Fruit fly (Drosophila melanogaster) whole organism, wandering third instar larva: ENCODE data around the gene CG17145.

Experiments used
- Abd-B ChIP-seq: fragments of >200 bp; optimal IDR thresholded peaks from 2 replicates; lab custom pipeline; 2017; ENCODE audit warnings: missing biosample characterization, missing genetic modification characterization
- CG32264 ChIP-seq: fragments of 200-800 bp; sonication (Bioruptor generic); optimal IDR thresholded peaks from 2 replicates; lab custom pipeline; 2016; ENCODE audit warnings: missing biosample characterization, missing genetic modification characterization
- CG9705 ChIP-seq: fragments of 200-800 bp; sonication (Bioruptor generic); optimal IDR thresholded peaks from 2 replicates; lab custom pipeline; 2018; ENCODE audit warnings: missing biosample characterization, mild to moderate bottlenecking, missing genetic modification characterization
- CrebA ChIP-seq: fragments of 200-800 bp; sonication (Bioruptor generic); optimal IDR thresholded peaks from 2 replicates; lab custom pipeline; 2016; ENCODE audit warnings: missing biosample characterization, mild to moderate bottlenecking, missing genetic modification characterization, borderline replicate concordance
- Dfd ChIP-seq: fragments of >200 bp; optimal IDR thresholded peaks from 2 replicates; lab custom pipeline; 2017; ENCODE audit warnings: missing biosample characterization, missing genetic modification characterization
- Dif ChIP-seq: fragments of 200-275, 200-300 bp; sonication (Bioruptor generic); optimal IDR thresholded peaks from 2 replicates; lab custom pipeline; 2018; ENCODE audit warnings: missing biosample characterization, missing genetic modification characterization; ENCODE audit not compliant: partially characterized antibody
- GATAd ChIP-seq: sonication (Bioruptor generic); optimal IDR thresholded peaks from 2 replicates; lab custom pipeline; 2016; ENCODE audit warnings: missing biosample characterization, missing genetic modification characterization
- HLH106 ChIP-seq: fragments of 200-800 bp; optimal IDR thresholded peaks from 3 replicates; lab custom pipeline; 2019; ENCODE audit warnings: missing biosample characterization, mild to moderate bottlenecking, missing genetic modification characterization, moderate library complexity
- Hnf4 ChIP-seq: fragments of 200-800 bp; sonication (Bioruptor generic); optimal IDR thresholded peaks from 2 replicates; lab custom pipeline; 2016; ENCODE audit warnings: missing biosample characterization, mild to moderate bottlenecking, missing genetic modification characterization
- Hr78 ChIP-seq: fragments of >200 bp; optimal IDR thresholded peaks from 2 replicates; lab custom pipeline; 2017; ENCODE audit warnings: missing biosample characterization, missing genetic modification characterization
- Hr83 ChIP-seq: fragments of 200-300 bp; sonication (Bioruptor generic); optimal IDR thresholded peaks from 2 replicates; lab custom pipeline; 2016; ENCODE audit warnings: missing biosample characterization, mild to moderate bottlenecking, missing genetic modification characterization, moderate library complexity; ENCODE audit not compliant: poor library complexity, severe bottlenecking
- Jra ChIP-seq: sonication (Bioruptor generic); optimal IDR thresholded peaks from 2 replicates; lab custom pipeline; 2016; ENCODE audit warnings: missing biosample characterization, missing genetic modification characterization
- Mio ChIP-seq: sonication (Bioruptor generic); optimal IDR thresholded peaks from 2 replicates; lab custom pipeline; 2016; ENCODE audit warnings: missing biosample characterization, missing genetic modification characterization
- Myc ChIP-seq: fragments of >200 bp; optimal IDR thresholded peaks from 2 replicates; lab custom pipeline; 2017
- N ChIP-seq: fragments of >200 bp; optimal IDR thresholded peaks from 2 replicates; lab custom pipeline; 2018; ENCODE audit warnings: missing biosample characterization, missing external identifiers, missing genetic modification characterization
- OdsH ChIP-seq: fragments of 200-800 bp; sonication (Bioruptor generic); optimal IDR thresholded peaks from 2 replicates; lab custom pipeline; 2016; ENCODE audit warnings: missing biosample characterization, mild to moderate bottlenecking, missing genetic modification characterization
- Rel ChIP-seq, 2 experiments: fragments of 200-800 bp; sonication (Bioruptor generic) in 1 of 2; optimal IDR thresholded peaks; 2 replicates in 1 of 2; 3 replicates in 1 of 2; lab custom pipeline; 2016 to 2019; ENCODE audit warnings: mild to moderate bottlenecking in 2 of 2, missing biosample characterization in 2 of 2, missing genetic modification characterization in 2 of 2, moderate library complexity in 1 of 2
- Sp1 ChIP-seq: fragments of 200-800 bp; sonication (Bioruptor generic); optimal IDR thresholded peaks from 3 replicates; lab custom pipeline; 2019; ENCODE audit warnings: missing biosample characterization, mild to moderate bottlenecking, missing genetic modification characterization, moderate library complexity
- Vsx2 ChIP-seq: fragments of 200-300, 225-300 bp; sonication (Bioruptor generic); optimal IDR thresholded peaks from 2 replicates; lab custom pipeline; 2018; ENCODE audit warnings: missing biosample characterization, missing genetic modification characterization; ENCODE audit not compliant: partially characterized antibody
- br ChIP-seq: fragments of 200-800 bp; sonication (Bioruptor generic); optimal IDR thresholded peaks from 2 replicates; lab custom pipeline; 2016; ENCODE audit warnings: missing biosample characterization, missing genetic modification characterization
- brk ChIP-seq: fragments of 200-800 bp; sonication (Bioruptor generic); optimal IDR thresholded peaks from 2 replicates; lab custom pipeline; 2016; ENCODE audit warnings: missing biosample characterization, mild to moderate bottlenecking, missing genetic modification characterization
- dl ChIP-seq, 2 experiments: fragments of 175-275, 200-275 bp in 1 of 2; fragments of 200-275 bp in 1 of 2; sonication (Bioruptor generic); optimal IDR thresholded peaks; lab custom pipeline; 2018; ENCODE audit warnings: mild to moderate bottlenecking in 2 of 2, missing biosample characterization in 2 of 2, missing genetic modification characterization in 2 of 2, moderate library complexity in 2 of 2; ENCODE audit not compliant: partially characterized antibody in 2 of 2, insufficient read depth in 1 of 2
- dmrt93B ChIP-seq: fragments of 200-800 bp; sonication (Bioruptor generic); optimal IDR thresholded peaks from 2 replicates; lab custom pipeline; 2018; ENCODE audit warnings: missing biosample characterization, mild to moderate bottlenecking, missing genetic modification characterization
- dsf ChIP-seq: sonication (Bioruptor generic); optimal IDR thresholded peaks from 2 replicates; lab custom pipeline; 2016; ENCODE audit warnings: missing biosample characterization, missing genetic modification characterization, borderline replicate concordance
- ey ChIP-seq: fragments of 200-800 bp; sonication (Bioruptor generic); optimal IDR thresholded peaks from 2 replicates; lab custom pipeline; 2016; ENCODE audit warnings: missing biosample characterization, missing genetic modification characterization
- foxo ChIP-seq, 2 experiments: fragments of 200-800 bp; sonication (Bioruptor generic); optimal IDR thresholded peaks; 2 replicates in 1 of 2; 3 replicates in 1 of 2; lab custom pipeline; 2016 to 2017; ENCODE audit warnings: missing biosample characterization in 2 of 2, missing genetic modification characterization in 2 of 2
- fru ChIP-seq: fragments of 200-800 bp; sonication (Bioruptor generic); optimal IDR thresholded peaks from 3 replicates; lab custom pipeline; 2016; ENCODE audit warnings: missing biosample characterization, mild to moderate bottlenecking, missing genetic modification characterization
- h ChIP-seq: fragments of 200-800 bp; sonication (Bioruptor generic); optimal IDR thresholded peaks from 3 replicates; lab custom pipeline; 2016; ENCODE audit warnings: missing biosample characterization, mild to moderate bottlenecking, missing genetic modification characterization
- jim ChIP-seq: fragments of 175-275, 200-325 bp; sonication (Bioruptor generic); optimal IDR thresholded peaks from 2 replicates; lab custom pipeline; 2016; ENCODE audit warnings: missing biosample characterization, mild to moderate bottlenecking, missing genetic modification characterization
- lola ChIP-seq: fragments of >200 bp; optimal IDR thresholded peaks from 2 replicates; lab custom pipeline; 2017; ENCODE audit warnings: missing biosample characterization, missing genetic modification characterization
- pan ChIP-seq: fragments of >200 bp; optimal IDR thresholded peaks from 2 replicates; lab custom pipeline; 2017
- psq ChIP-seq: fragments of 200-800 bp; sonication (Bioruptor generic); optimal IDR thresholded peaks from 3 replicates; lab custom pipeline; 2017; ENCODE audit warnings: missing biosample characterization, mild to moderate bottlenecking, missing genetic modification characterization, moderate library complexity
- rgr ChIP-seq: fragments of 200-800 bp; sonication (Bioruptor generic); optimal IDR thresholded peaks from 3 replicates; lab custom pipeline; 2016; ENCODE audit warnings: missing biosample characterization, mild to moderate bottlenecking, missing genetic modification characterization
- sage ChIP-seq: fragments of 200-800 bp; sonication (Bioruptor generic); optimal IDR thresholded peaks from 2 replicates; lab custom pipeline; 2016; ENCODE audit warnings: missing biosample characterization, mild to moderate bottlenecking, missing genetic modification characterization
- sv ChIP-seq: fragments of 200-800 bp; sonication (Bioruptor generic); optimal IDR thresholded peaks from 3 replicates; lab custom pipeline; 2016; ENCODE audit warnings: missing biosample characterization, missing genetic modification characterization
- tai ChIP-seq: sonication (Bioruptor generic); optimal IDR thresholded peaks from 2 replicates; lab custom pipeline; 2016; ENCODE audit warnings: missing biosample characterization, missing genetic modification characterization
- woc ChIP-seq: sonication (Bioruptor generic); optimal IDR thresholded peaks from 2 replicates; lab custom pipeline; 2016; ENCODE audit warnings: missing biosample characterization, mild to moderate bottlenecking, missing genetic modification characterization

Gene CG17145

dm6 chr3L:20187885-20188570, 33.6 kb upstream of the CG17145 start, which contains the start of gene Ssk:
Ssk (plus strand) TSS chr3L:20188522.
- TF ChIP-seq sv (GFP tag; lab: Kevin White, UChicago) (no peak), ey (GFP tag; lab: Kevin White, UChicago) (no peak), CrebA (GFP tag; lab: Kevin White, UChicago) (peak; percentile 80), Vsx2 (GFP tag; lab: Kevin White, UChicago) (peak; percentile 90), h (peak; percentile 20), GATAd (GFP tag; lab: Kevin White, UChicago) (no peak), fru (GFP tag; lab: Kevin White, UChicago) (no peak), Sp1 (GFP tag; lab: Kevin White, UChicago) (peak; percentile 7), Dif (GFP tag; lab: Kevin White, UChicago) (peak; percentile 59), dsf (no peak), dmrt93B (no peak), HLH106 (no peak), Rel (GFP tag; optimal IDR thresholded peaks at IDR 0.05; lab: Kevin White, UChicago) (peak; percentile 13), Rel (tag; optimal IDR thresholded peaks at IDR 0.05; lab: Kevin White, UChicago) (peak; percentile 63)

DNA sequence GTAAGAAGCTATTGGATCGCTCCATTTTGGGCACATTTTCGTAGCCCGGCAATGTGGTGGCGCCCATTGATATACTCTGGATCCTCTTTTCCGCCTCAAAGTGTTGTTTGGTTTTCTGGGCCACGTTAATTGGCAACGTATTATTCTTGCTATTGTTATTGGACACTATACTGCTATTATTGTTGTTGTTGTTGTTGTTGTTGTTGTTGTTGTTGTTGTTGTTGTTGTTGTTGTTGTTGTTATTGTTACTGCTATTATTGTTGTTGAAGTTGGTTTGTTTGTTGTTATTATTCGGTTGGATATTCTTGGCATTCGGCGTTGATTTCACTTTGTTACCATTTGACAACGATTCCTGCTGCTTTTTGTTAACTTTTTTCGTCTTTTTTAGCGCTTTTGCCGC, 29.8 kb upstream of the CG17145 start:
- TF ChIP-seq Dfd (GFP tag; lab: Kevin White, UChicago): peak; percentile 97
- no peak for TF ChIP-seq sage (GFP tag; lab: Kevin White, UChicago)

DNA sequence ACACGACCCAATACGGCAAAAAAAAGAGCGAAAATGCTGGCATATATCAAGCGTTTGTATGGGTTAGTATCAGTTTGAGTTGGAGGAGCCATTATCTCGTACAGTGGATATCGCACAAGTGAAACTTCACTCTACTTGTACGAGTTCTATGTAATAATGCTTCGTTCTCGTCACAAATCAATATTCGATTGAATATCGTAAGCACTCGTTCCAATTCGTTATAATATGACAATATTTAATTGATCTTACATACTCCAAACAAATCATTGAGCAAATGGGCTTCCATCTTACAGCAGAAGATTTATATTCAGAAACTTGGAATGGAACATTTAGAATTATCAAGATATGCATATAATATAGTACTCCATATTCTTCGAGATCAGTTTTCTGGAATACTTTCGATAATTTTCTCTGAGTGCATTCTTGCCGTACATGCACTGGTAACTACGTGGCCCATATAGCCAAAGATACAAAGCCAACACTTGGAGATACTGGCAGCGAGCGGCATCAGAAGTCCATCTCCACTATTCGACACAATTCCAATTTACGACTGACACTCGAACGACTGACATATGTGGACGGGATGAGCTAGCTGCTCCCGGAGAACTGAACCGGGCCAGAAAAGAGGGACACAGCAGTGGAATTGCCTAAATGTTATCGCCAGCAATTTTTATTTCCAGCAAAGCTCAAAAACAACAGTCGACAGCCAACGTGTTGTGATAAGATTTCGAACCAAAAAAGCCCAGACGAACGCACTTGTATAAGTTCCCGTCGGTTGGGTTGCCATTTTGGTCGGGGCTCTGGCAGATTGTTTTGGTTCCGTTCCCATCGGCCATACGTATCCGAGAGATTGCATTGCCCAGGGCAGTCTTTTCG, 28.5 kb upstream of the CG17145 start:
- TF ChIP-seq OdsH (GFP tag; lab: Kevin White, UChicago): no peak
- no peak for TF ChIP-seq Myc (lab: Kevin White, UChicago)
- no peak for TF ChIP-seq Rel (GFP tag; optimal IDR thresholded peaks at IDR 0.05; lab: Kevin White, UChicago)
- peak; percentile 53 for TF ChIP-seq Rel (tag; optimal IDR thresholded peaks at IDR 0.05; lab: Kevin White, UChicago)
- TF ChIP-seq HLH106: peak; percentile 20
- peak; percentile 7 for TF ChIP-seq rgr (GFP tag; lab: Kevin White, UChicago)
- peak; percentile 22 for TF ChIP-seq ey (GFP tag; lab: Kevin White, UChicago)
- peak; percentile 4 for TF ChIP-seq psq (GFP tag; lab: Kevin White, UChicago)
- TF ChIP-seq CG32264: no peak
- peak; percentile 2 for TF ChIP-seq woc (GFP tag; lab: Kevin White, UChicago)
- TF ChIP-seq h: peak; percentile 5

DNA sequence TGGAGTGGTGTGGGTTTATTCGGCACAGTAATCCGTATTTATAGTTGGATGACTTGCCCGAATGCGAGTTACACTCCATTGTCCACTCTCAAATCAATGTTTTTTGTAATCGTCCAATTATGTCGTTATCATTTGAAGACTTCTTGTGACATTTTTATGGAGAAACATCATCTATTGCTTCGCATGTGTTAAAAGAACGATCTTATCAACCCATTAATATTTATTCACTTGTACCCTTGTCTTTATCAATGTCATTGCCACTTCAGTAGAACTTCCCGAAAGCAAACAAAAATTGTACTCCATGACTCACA, 27.9 kb upstream of the CG17145 start:
- TF ChIP-seq pan (no peak), dl (GFP tag; optimal IDR thresholded peaks at IDR 0.05; lab: Kevin White, UChicago; ENCODE audit: insufficient read depth in 1 of 2, partially characterized antibody in 2 of 2) (no peak), rgr (GFP tag; lab: Kevin White, UChicago) (no peak), Jra (no peak), h (no peak)

DNA sequence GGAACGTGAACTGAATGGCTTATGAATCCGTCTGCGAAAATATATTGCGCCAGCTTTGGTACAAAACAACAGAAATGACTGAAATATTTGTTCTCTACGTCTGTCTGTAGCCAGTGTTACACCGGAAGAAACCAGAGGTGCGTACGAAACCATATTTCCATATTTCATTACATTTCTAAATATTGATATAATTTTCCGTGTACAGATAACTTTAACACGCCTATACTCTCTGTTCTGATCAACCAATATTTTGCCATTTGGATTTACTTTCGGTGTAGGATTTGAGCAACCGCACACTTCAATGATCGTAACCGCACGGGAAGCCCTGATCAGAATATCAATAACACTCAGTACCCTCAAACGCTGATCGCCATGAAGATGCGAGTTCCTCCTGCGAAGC, 26.9 kb upstream of the CG17145 start:
- TF ChIP-seq CG9705 (no peak), Myc (lab: Kevin White, UChicago) (no peak), Rel (GFP tag; optimal IDR thresholded peaks at IDR 0.05; lab: Kevin White, UChicago) (no peak), Rel (tag; optimal IDR thresholded peaks at IDR 0.05; lab: Kevin White, UChicago) (no peak), brk (GFP tag; lab: Kevin White, UChicago) (peak; percentile 23), br (GFP tag; lab: Kevin White, UChicago) (peak; percentile 66), N (GFP tag; lab: Kevin White, UChicago) (no peak), ey (GFP tag; lab: Kevin White, UChicago) (peak; percentile 60), foxo (GFP tag; optimal IDR thresholded peaks at IDR 0.05; lab: Kevin White, UChicago) (peak in 1 of 2 experiments; percentile 77), CG32264 (no peak), fru (GFP tag; lab: Kevin White, UChicago) (peak; percentile 67), rgr (GFP tag; lab: Kevin White, UChicago) (peak; percentile 71), Abd-B (no peak), dmrt93B (peak; percentile 34), Hr78 (GFP tag; lab: Kevin White, UChicago) (no peak), woc (GFP tag; lab: Kevin White, UChicago) (peak; percentile 43), psq (GFP tag; lab: Kevin White, UChicago) (peak; percentile 41), tai (peak; percentile 29), OdsH (GFP tag; lab: Kevin White, UChicago) (peak; percentile 61), Dif (GFP tag; lab: Kevin White, UChicago) (no peak), Hnf4 (GFP tag; lab: Kevin White, UChicago) (peak; percentile 64), Hr83 (GFP tag; lab: Kevin White, UChicago) (no peak), lola (no peak), h (peak; percentile 79), HLH106 (peak; percentile 71), Mio (GFP tag; lab: Kevin White, UChicago) (no peak), pan (no peak), jim (GFP tag; lab: Kevin White, UChicago) (no peak), Sp1 (GFP tag; lab: Kevin White, UChicago) (peak; percentile 60)
